Worm (Caenorhabditis elegans): Measurements from ENCODE around the gene srg-68.

Gene srg-68

ce11 chrV:5439068-5439467 is 26.2 kb downstream of the srg-68 start, which contains the start of gene snpc-1.3:
snpc-1.3 (minus strand) TSS chrV:5439168.
- TF ChIP-seq nhr-20 (tag; optimal IDR thresholded peaks at IDR 0.05) (no peak), nhr-237 (tag; optimal IDR thresholded peaks at IDR 0.05) (no peak), mab-9 (GFP tag; IDR thresholded peaks at IDR 0.05) (no peak), aha-1 (tag; optimal IDR thresholded peaks at IDR 0.05) (no peak), swsn-7 (tag; optimal IDR thresholded peaks at IDR 0.05) (no peak), lsy-2 (tag; optimal IDR thresholded peaks at IDR 0.05) (no peak)

DNA sequence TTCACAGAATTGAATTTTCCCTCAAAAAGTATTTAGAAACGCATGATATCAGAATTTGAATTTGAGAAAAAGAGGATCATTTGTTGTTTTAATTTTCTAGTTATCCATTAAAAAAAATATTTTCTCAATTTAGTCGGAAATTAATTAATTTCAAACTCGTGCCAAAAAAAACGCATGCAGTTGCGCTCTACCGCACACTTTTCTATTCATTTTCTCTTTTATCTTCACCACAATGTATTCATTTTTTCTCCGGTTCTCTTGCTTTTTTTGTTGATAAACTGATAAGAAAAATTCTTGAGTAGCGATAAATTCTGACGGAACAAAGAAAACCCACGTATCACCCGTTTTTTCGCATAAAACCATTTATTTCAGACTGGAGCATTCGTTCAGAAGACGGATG is 32.2 kb downstream of the srg-68 start, which contains the start of gene acl-6:
acl-6 (plus strand) TSS at position 367 of the 400 bp plus-strand sequence.
- TF ChIP-seq hlh-4 (tag; optimal IDR thresholded peaks at IDR 0.05) (no peak), ceh-82 (tag; optimal IDR thresholded peaks at IDR 0.05) (peak in 1 of 3 experiments; percentile 36), nhr-71 (tag; optimal IDR thresholded peaks at IDR 0.05) (peak; percentile 59), hpl-2 (GFP tag; optimal IDR thresholded peaks at IDR 0.05) (no peak), snpc-4 (tag; optimal IDR thresholded peaks at IDR 0.05) (no peak), aly-2 (tag; optimal IDR thresholded peaks at IDR 0.05) (no peak), snu-23 (GFP tag; optimal IDR thresholded peaks at IDR 0.05) (peak; percentile 68), fkh-4 (tag; optimal IDR thresholded peaks at IDR 0.05; ENCODE audit: borderline replicate concordance) (no peak), mdl-1 (tag; optimal IDR thresholded peaks at IDR 0.05) (peak in 1 of 2 experiments; percentile 33), lin-35 (GFP tag; optimal IDR thresholded peaks at IDR 0.05) (peak; percentile 88 to 96), lin-14 (GFP tag; optimal IDR thresholded peaks at IDR 0.05) (peak; percentile 59), skn-1 (tag; optimal IDR thresholded peaks at IDR 0.05) (peak; percentile 3), ceh-8 (GFP tag; optimal IDR thresholded peaks at IDR 0.05) (no peak), F16B12.6 (tag; optimal IDR thresholded peaks at IDR 0.05) (peak; percentile 10), nhr-76 (tag; optimal IDR thresholded peaks at IDR 0.05) (no peak), egl-27 (tag; optimal IDR thresholded peaks at IDR 0.05) (no peak), efl-3 (GFP tag; optimal IDR thresholded peaks at IDR 0.05) (no peak), isw-1 (GFP tag; IDR thresholded peaks at IDR 0.05) (no peak), fos-1 (tag; optimal IDR thresholded peaks at IDR 0.05) (peak; percentile 15), nhr-47 (tag; optimal IDR thresholded peaks at IDR 0.05) (peak; percentile 37), efl-1 (optimal IDR thresholded peaks at IDR 0.05) (peak; percentile 48 to 90), efl-1 (GFP tag; optimal IDR thresholded peaks at IDR 0.05 in 1 of 2) (peak; percentile 89 to 99), nhr-28 (tag; optimal IDR thresholded peaks at IDR 0.05) (no peak), mef-2 (tag; optimal IDR thresholded peaks at IDR 0.05) (no peak), ceh-63 (GFP tag; optimal IDR thresholded peaks at IDR 0.05) (no peak), zag-1 (tag; optimal IDR thresholded peaks at IDR 0.05) (no peak), swsn-7 (tag; optimal IDR thresholded peaks at IDR 0.05) (peak; percentile 11), irx-1 (tag; optimal IDR thresholded peaks at IDR 0.05) (no peak), pqm-1 (tag; optimal IDR thresholded peaks at IDR 0.05) (peak; percentile 78), nhr-20 (tag; optimal IDR thresholded peaks at IDR 0.05) (peak; percentile 80), nhr-84 (tag; optimal IDR thresholded peaks at IDR 0.05) (no peak), mep-1 (tag; optimal IDR thresholded peaks at IDR 0.05) (peak; percentile 44), pax-3 (tag; optimal IDR thresholded peaks at IDR 0.05) (no peak), ceh-90 (tag; optimal IDR thresholded peaks at IDR 0.05) (no peak), nhr-11 (tag; optimal IDR thresholded peaks at IDR 0.05) (no peak), lin-15B (tag; optimal IDR thresholded peaks at IDR 0.05) (no peak), ztf-11 (tag; optimal IDR thresholded peaks at IDR 0.05) (no peak), C16A3.4 (tag; optimal IDR thresholded peaks at IDR 0.05) (peak; percentile 72), ceh-88 (GFP tag; IDR thresholded peaks at IDR 0.05) (no peak), alr-1 (tag; optimal IDR thresholded peaks at IDR 0.05; ENCODE audit: borderline replicate concordance) (no peak), ces-1 (GFP tag; optimal IDR thresholded peaks at IDR 0.05) (no peak), ama-1 (optimal IDR thresholded peaks at IDR 0.05) (no peak), lsy-2 (tag; optimal IDR thresholded peaks at IDR 0.05) (peak; percentile 44 to 76), hlh-17 (GFP tag; optimal IDR thresholded peaks at IDR 0.05; ENCODE audit: borderline replicate concordance) (no peak), ets-5 (GFP tag; IDR thresholded peaks at IDR 0.05) (no peak), fkh-8 (tag; optimal IDR thresholded peaks at IDR 0.05) (no peak), lin-13 (GFP tag; optimal IDR thresholded peaks at IDR 0.05) (peak; percentile 25), zip-4 (GFP tag; optimal IDR thresholded peaks at IDR 0.05) (no peak), elt-3 (tag; optimal IDR thresholded peaks at IDR 0.05) (peak in 4 of 6 experiments; percentile 39 to 79 (median 68))
